Fruit fly (Drosophila melanogaster) S2 (cell line): ENCODE measurements around the gene thoc6.

Experiments used
- CG8478 ChIP-seq: fragments of >200 bp; optimal IDR thresholded peaks from 2 replicates; lab custom pipeline; 2018
- CTCF ChIP-seq, 2 experiments: fragments of >200 bp; optimal IDR thresholded peaks; 2 replicates each; lab custom pipeline; 2018

The thoc6 gene

dm6 chr3L:12175382-12175781 is 18.1 kb downstream of the thoc6 start, which contains the start of gene Rh7:
TSS of gene Rh7 (minus strand) at chr3L:12175482.
- TF ChIP-seq CTCF (optimal IDR thresholded peaks at IDR 0.05; lab: Kevin White, UChicago) (no peak), CG8478 (lab: Kevin White, UChicago) (no peak)

- no peak for TF ChIP-seq CTCF (optimal IDR thresholded peaks at IDR 0.05; lab: Kevin White, UChicago)
These were observed 29.8 kb downstream of the thoc6 start, which contains the start of gene CG9760 for dm6 chr3L:12163693-12164092. TSS of gene CG9760 (minus strand) at chr3L:12163735.

dm6 chr3L:12163082-12163481 is 30.4 kb downstream of the thoc6 start:
- no peak for TF ChIP-seq CG8478 (lab: Kevin White, UChicago)
- TF ChIP-seq CTCF (optimal IDR thresholded peaks at IDR 0.05; lab: Kevin White, UChicago), result no peak

- TF ChIP-seq CTCF (optimal IDR thresholded peaks at IDR 0.05; lab: Kevin White, UChicago) (no peak), CG8478 (lab: Kevin White, UChicago) (no peak)
These were observed 31.3 kb downstream of the thoc6 start for dm6 chr3L:12162156-12162682.

- TF ChIP-seq CG8478 (lab: Kevin White, UChicago), result no peak
- TF ChIP-seq CTCF (optimal IDR thresholded peaks at IDR 0.05; lab: Kevin White, UChicago), result no peak
These were observed 44.5 kb downstream of the thoc6 start, which contains the start of gene CG32099 for dm6 chr3L:12149024-12149423. TSS of gene CG32099 (plus strand) at chr3L:12149273.

- TF ChIP-seq CTCF (optimal IDR thresholded peaks at IDR 0.05; lab: Kevin White, UChicago) (no peak), CG8478 (lab: Kevin White, UChicago) (no peak)
These were observed 46.5 kb downstream of the thoc6 start for dm6 chr3L:12146970-12147369.

- TF ChIP-seq CG8478 (lab: Kevin White, UChicago) (no peak), CTCF (optimal IDR thresholded peaks at IDR 0.05; lab: Kevin White, UChicago) (no peak)
These were observed 47.5 kb downstream of the thoc6 start, which contains the start of the genes eIF3l and Nrx-IV for dm6 chr3L:12145709-12146694. TSS of gene eIF3l (minus strand) at chr3L:12146097. TSS of gene Nrx-IV (plus strand) at chr3L:12146519.
